Fruit fly (Drosophila melanogaster) whole organism, embryonic: ENCODE measurements around the gene ZnT77C.

Experiments used
- Antp ChIP-seq: fragments of 200-800 bp; sonication (Bioruptor generic); optimal IDR thresholded peaks from 3 replicates; lab custom pipeline; 2016; ENCODE audit warnings: missing biosample characterization, missing genetic modification characterization
- Atf3 ChIP-seq: fragments of 200-800 bp; sonication (Bioruptor generic); optimal IDR thresholded peaks from 3 replicates; lab custom pipeline; 2016; ENCODE audit warnings: missing biosample characterization, missing genetic modification characterization
- Bdp1 ChIP-seq: fragments of 200-800 bp; sonication (Bioruptor generic); optimal IDR thresholded peaks from 3 replicates; lab custom pipeline; 2016; ENCODE audit warnings: missing biosample characterization, missing genetic modification characterization
- CG10431 ChIP-seq: fragments of 200-800 bp; sonication (Bioruptor generic); optimal IDR thresholded peaks from 3 replicates; lab custom pipeline; 2018; ENCODE audit warnings: missing biosample characterization, mild to moderate bottlenecking, missing genetic modification characterization
- CG10543 ChIP-seq: fragments of 200-800 bp; sonication (Bioruptor generic); optimal IDR thresholded peaks from 3 replicates; lab custom pipeline; 2017; ENCODE audit warnings: missing biosample characterization, mild to moderate bottlenecking, missing genetic modification characterization, moderate library complexity
- CG11247 ChIP-seq: fragments of 200-800 bp; sonication (Bioruptor generic); IDR thresholded peaks from 2 replicates; pipeline ENCODE4 v1.3.6; 2022; ENCODE audit warnings: missing biosample characterization, missing genetic modification characterization
- CG11398 ChIP-seq: fragments of 200-800 bp; sonication (Bioruptor generic); optimal IDR thresholded peaks from 2 replicates; lab custom pipeline; 2016; ENCODE audit warnings: missing biosample characterization, missing genetic modification characterization
- CG12219 ChIP-seq: fragments of 200-800 bp; sonication (Bioruptor generic); optimal IDR thresholded peaks from 3 replicates; lab custom pipeline; 2018; ENCODE audit warnings: missing biosample characterization, mild to moderate bottlenecking, missing genetic modification characterization
- CG12744 ChIP-seq: fragments of 200-800 bp; sonication (Bioruptor generic); optimal IDR thresholded peaks from 2 replicates; lab custom pipeline; 2016; ENCODE audit warnings: missing biosample characterization, missing genetic modification characterization
- CG13296 ChIP-seq: fragments of 200-800 bp; sonication (Bioruptor generic); optimal IDR thresholded peaks from 3 replicates; lab custom pipeline; 2018; ENCODE audit warnings: missing biosample characterization, mild to moderate bottlenecking, missing genetic modification characterization
- CG1602 ChIP-seq: fragments of 200-800 bp; sonication (Bioruptor generic); optimal IDR thresholded peaks from 3 replicates; lab custom pipeline; 2016; ENCODE audit warnings: missing biosample characterization, missing genetic modification characterization
- CG18764 ChIP-seq: fragments of 200-800 bp; sonication (Bioruptor generic); optimal IDR thresholded peaks from 3 replicates; lab custom pipeline; 2016; ENCODE audit warnings: missing biosample characterization, missing genetic modification characterization
- CG2199 ChIP-seq: fragments of 200-800 bp; sonication (Bioruptor generic); IDR thresholded peaks from 3 replicates; pipeline ENCODE4 v1.3.6; 2022; ENCODE audit warnings: missing biosample characterization, missing genetic modification characterization
- CG2875 ChIP-seq: fragments of 200-800 bp; sonication (Bioruptor generic); optimal IDR thresholded peaks from 2 replicates; lab custom pipeline; 2017; ENCODE audit warnings: missing biosample characterization, mild to moderate bottlenecking, missing genetic modification characterization, missing genetic modification reagents
- CG30431 ChIP-seq: fragments of 200-800 bp; sonication (Bioruptor generic); optimal IDR thresholded peaks from 2 replicates; lab custom pipeline; 2017; ENCODE audit warnings: missing biosample characterization, missing genetic modification characterization
- CG3407 ChIP-seq: fragments of 200-800 bp; sonication (Bioruptor generic); optimal IDR thresholded peaks from 2 replicates; lab custom pipeline; 2018; ENCODE audit warnings: missing biosample characterization, mild to moderate bottlenecking, missing genetic modification characterization
- CG3838 ChIP-seq: fragments of 200-800 bp; sonication (Bioruptor generic); optimal IDR thresholded peaks from 3 replicates; lab custom pipeline; 2016; ENCODE audit warnings: missing biosample characterization, missing genetic modification characterization
- CG43689 ChIP-seq: fragments of 200-800 bp; sonication (Bioruptor generic); IDR thresholded peaks from 2 replicates; pipeline ENCODE4 v1.3.6; 2022; ENCODE audit warnings: missing biosample characterization, missing genetic modification characterization
- CG6254 ChIP-seq: fragments of 200-800 bp; sonication (Bioruptor generic); optimal IDR thresholded peaks from 3 replicates; lab custom pipeline; 2017; ENCODE audit warnings: mild to moderate bottlenecking, missing biosample characterization, missing genetic modification reagents, missing genetic modification characterization
- CG6854 ChIP-seq: fragments of 200-800 bp; sonication (Bioruptor generic); optimal IDR thresholded peaks from 3 replicates; lab custom pipeline; 2017; ENCODE audit warnings: missing biosample characterization, mild to moderate bottlenecking, missing genetic modification characterization
- CG9609 ChIP-seq: fragments of 200-800 bp; sonication (Bioruptor generic); optimal IDR thresholded peaks from 3 replicates; lab custom pipeline; 2016; ENCODE audit warnings: missing biosample characterization, missing genetic modification characterization
- CG9817 ChIP-seq: fragments of 200-800 bp; sonication (Bioruptor generic); optimal IDR thresholded peaks from 2 replicates; lab custom pipeline; 2018; ENCODE audit warnings: missing biosample characterization, mild to moderate bottlenecking, missing genetic modification characterization, moderate library complexity
- CkIIα-i1 ChIP-seq: fragments of 200-800 bp; sonication (Bioruptor generic); IDR thresholded peaks from 2 replicates; pipeline ENCODE4 v1.3.6; 2022; ENCODE audit warnings: missing biosample characterization, missing genetic modification characterization
- D ChIP-seq, 2 experiments: fragments of 200-800 bp in 1 of 2; fragments of >200 bp in 1 of 2; sonication (Bioruptor generic) in 1 of 2; optimal IDR thresholded peaks; 2 replicates in 1 of 2; 3 replicates in 1 of 2; lab custom pipeline; 2017; ENCODE audit warnings: mild to moderate bottlenecking in 1 of 2, missing biosample characterization in 1 of 2, missing genetic modification characterization in 1 of 2, missing genetic modification reagents in 1 of 2
- Dad ChIP-seq: fragments of 200-800 bp; sonication (Bioruptor generic); optimal IDR thresholded peaks from 3 replicates; lab custom pipeline; 2016; ENCODE audit warnings: missing biosample characterization, missing genetic modification characterization
- Fer1 ChIP-seq: fragments of 200-800 bp; sonication (Bioruptor generic); optimal IDR thresholded peaks from 2 replicates; lab custom pipeline; 2017; ENCODE audit warnings: missing biosample characterization, mild to moderate bottlenecking, missing genetic modification characterization
- Hsf ChIP-seq: fragments of 200-800 bp; sonication (Bioruptor generic); optimal IDR thresholded peaks from 3 replicates; lab custom pipeline; 2016; ENCODE audit warnings: missing biosample characterization, missing genetic modification characterization
- Lhr ChIP-seq: fragments of 200-800 bp; sonication (Bioruptor generic); optimal IDR thresholded peaks from 3 replicates; lab custom pipeline; 2017; ENCODE audit warnings: mild to moderate bottlenecking, missing biosample characterization, missing genetic modification reagents, missing genetic modification characterization
- NFAT ChIP-seq: fragments of 200-800 bp; sonication (Bioruptor generic); IDR thresholded peaks from 2 replicates; pipeline ENCODE4 v1.3.6; 2022; ENCODE audit warnings: missing biosample characterization, missing genetic modification characterization
- Optix ChIP-seq: fragments of 200-800 bp; sonication (Bioruptor generic); IDR thresholded peaks from 3 replicates; pipeline ENCODE4 v1.3.6; 2022; ENCODE audit warnings: missing biosample characterization, missing genetic modification characterization
- Ravus ChIP-seq: fragments of 200-800 bp; sonication (Bioruptor generic); IDR thresholded peaks from 2 replicates; pipeline ENCODE4 v1.3.6; 2022; ENCODE audit warnings: missing biosample characterization, missing genetic modification characterization
- Side ChIP-seq: fragments of 200-800 bp; sonication (Bioruptor generic); optimal IDR thresholded peaks from 2 replicates; lab custom pipeline; 2016; ENCODE audit warnings: missing biosample characterization, missing genetic modification characterization
- Stat92E ChIP-seq, 3 experiments: fragments of >200 bp in 2 of 3; fragments of 200-800 bp in 1 of 3; sonication (Bioruptor generic) in 1 of 3; optimal IDR thresholded peaks; 2 replicates each; lab custom pipeline; 2017 to 2019; ENCODE audit warnings: missing biosample characterization in 3 of 3, missing genetic modification characterization in 3 of 3, mild to moderate bottlenecking in 1 of 3, moderate library complexity in 1 of 3
- TFAM ChIP-seq: fragments of 200-800 bp; sonication (Bioruptor generic); optimal IDR thresholded peaks from 2 replicates; lab custom pipeline; 2017; ENCODE audit warnings: missing biosample characterization, missing genetic modification characterization, inconsistent platforms
- ab ChIP-seq: fragments of 200-800 bp; sonication (Bioruptor generic); optimal IDR thresholded peaks from 2 replicates; lab custom pipeline; 2016; ENCODE audit warnings: missing biosample characterization, missing genetic modification characterization
- ac ChIP-seq: fragments of 200-800 bp; sonication (Bioruptor generic); optimal IDR thresholded peaks from 3 replicates; lab custom pipeline; 2017; ENCODE audit warnings: missing biosample characterization, mild to moderate bottlenecking, missing genetic modification characterization
- aop ChIP-seq: fragments of 200-800 bp; sonication (Bioruptor generic); IDR thresholded peaks from 2 replicates; pipeline ENCODE4 v1.3.6; 2022; ENCODE audit warnings: missing biosample characterization, missing genetic modification characterization
- ato ChIP-seq: fragments of 200-800 bp; sonication (Bioruptor generic); IDR thresholded peaks from 2 replicates; pipeline ENCODE4 v1.3.6; 2022; ENCODE audit warnings: missing biosample characterization, missing genetic modification characterization; ENCODE audit not compliant: partially characterized antibody
- bowl ChIP-seq: fragments of 200-800 bp; sonication (Bioruptor generic); IDR thresholded peaks from 2 replicates; pipeline ENCODE4 v1.3.6; 2022; ENCODE audit warnings: missing biosample characterization, missing genetic modification characterization
- dmrt99B ChIP-seq: fragments of 200-800 bp; sonication (Bioruptor generic); optimal IDR thresholded peaks from 2 replicates; lab custom pipeline; 2018; ENCODE audit warnings: missing biosample characterization, mild to moderate bottlenecking, missing genetic modification characterization, moderate library complexity
- en ChIP-seq: fragments of 200-800 bp; sonication (Bioruptor generic); optimal IDR thresholded peaks from 2 replicates; lab custom pipeline; 2016; ENCODE audit warnings: missing biosample characterization, missing genetic modification characterization
- fru ChIP-seq: fragments of >200 bp; optimal IDR thresholded peaks from 2 replicates; lab custom pipeline; 2017
- gsb ChIP-seq: fragments of 200-800 bp; sonication (Bioruptor generic); IDR thresholded peaks from 2 replicates; pipeline ENCODE4 v1.3.6; 2022; ENCODE audit warnings: missing biosample characterization, missing genetic modification characterization
- jumu ChIP-seq: fragments of 200-800 bp; sonication (Bioruptor generic); optimal IDR thresholded peaks from 3 replicates; lab custom pipeline; 2016; ENCODE audit warnings: missing biosample characterization, missing genetic modification characterization
- kay ChIP-seq: fragments of 200-800 bp; sonication (Bioruptor generic); optimal IDR thresholded peaks from 2 replicates; lab custom pipeline; 2016; ENCODE audit warnings: missing biosample characterization, missing genetic modification characterization
- lmd ChIP-seq: fragments of 200-800 bp; sonication (Bioruptor generic); IDR thresholded peaks from 2 replicates; pipeline ENCODE4 v1.3.6; 2022; ENCODE audit warnings: missing biosample characterization, missing genetic modification characterization
- onecut ChIP-seq: fragments of 200-800 bp; sonication (Bioruptor generic); IDR thresholded peaks from 2 replicates; pipeline ENCODE4 v1.3.6; 2022; ENCODE audit warnings: missing biosample characterization, missing genetic modification characterization
- phol ChIP-seq: fragments of 200-800 bp; sonication (Bioruptor generic); optimal IDR thresholded peaks from 3 replicates; lab custom pipeline; 2018; ENCODE audit warnings: missing biosample characterization, mild to moderate bottlenecking, missing genetic modification characterization, moderate library complexity
- pzg ChIP-seq: fragments of 200-800 bp; sonication (Bioruptor generic); optimal IDR thresholded peaks from 3 replicates; lab custom pipeline; 2018; ENCODE audit warnings: missing biosample characterization, mild to moderate bottlenecking, missing genetic modification characterization, moderate library complexity
- row ChIP-seq: fragments of 200-800 bp; sonication (Bioruptor generic); IDR thresholded peaks from 3 replicates; pipeline ENCODE4 v1.3.6; 2022; ENCODE audit warnings: missing biosample characterization, missing genetic modification characterization
- ttk ChIP-seq: fragments of 200-800 bp; sonication (Bioruptor generic); IDR thresholded peaks from 2 replicates; pipeline ENCODE4 v2.1.2; 2022; ENCODE audit warnings: missing biosample characterization, missing genetic modification characterization

The ZnT77C gene

dm6 chr3L:20516519-20517178, 21.9 kb upstream of the ZnT77C start (continued):
- TF ChIP-seq Side (GFP tag; lab: Kevin White, UChicago), result no peak
- TF ChIP-seq ac (GFP tag; lab: Kevin White, UChicago), result no peak
- no peak for TF ChIP-seq CG30431 (GFP tag; lab: Kevin White, UChicago)
- TF ChIP-seq lmd, result no peak
- TF ChIP-seq CG43689 (GFP tag; lab: Robert Waterston, UW), result no peak
- peak; percentile 9 for TF ChIP-seq CG18764 (GFP tag; lab: Kevin White, UChicago)
- no peak for TF ChIP-seq pzg (GFP tag; lab: Kevin White, UChicago)
- TF ChIP-seq gsb (GFP tag; lab: Robert Waterston, UW), result no peak
- TF ChIP-seq onecut (GFP tag; lab: Robert Waterston, UW), result no peak; the same call in 1 of the 2 replicates
- no peak for TF ChIP-seq ab (GFP tag; lab: Kevin White, UChicago)
- no peak for TF ChIP-seq TFAM (GFP tag; lab: Kevin White, UChicago)
- TF ChIP-seq row (GFP tag; lab: Robert Waterston, UW), result peak; percentile 83
- TF ChIP-seq fru (lab: Kevin White, UChicago), result no peak
- TF ChIP-seq CG12744 (GFP tag; lab: Kevin White, UChicago), result no peak
- no peak for TF ChIP-seq jumu
- peak; percentile 12 for TF ChIP-seq CG12219
- peak; percentile 97 for TF ChIP-seq CG2199 (GFP tag; lab: Robert Waterston, UW)
- TF ChIP-seq D (optimal IDR thresholded peaks at IDR 0.05; lab: Kevin White, UChicago), result no peak
- no peak for TF ChIP-seq D (GFP tag; optimal IDR thresholded peaks at IDR 0.05; lab: Kevin White, UChicago)
- peak; percentile 62 for TF ChIP-seq phol (tag; lab: Kevin White, UChicago)
- peak; percentile 20 for TF ChIP-seq CG13296 (GFP tag; lab: Kevin White, UChicago)
- TF ChIP-seq CkIIα-i1 (GFP tag; lab: Robert Waterston, UW), result no peak
- no peak for TF ChIP-seq Antp (GFP tag; lab: Kevin White, UChicago)
- 0 out of 2 replicates have a peak, but pooled peaks have one; percentile 37 for TF ChIP-seq ato (GFP tag; lab: Robert Waterston, UW)
- no peak for TF ChIP-seq CG11398 (GFP tag; lab: Kevin White, UChicago)
- no peak for TF ChIP-seq CG3838
- TF ChIP-seq Stat92E (GFP tag; optimal IDR thresholded peaks at IDR 0.05; lab: Kevin White, UChicago), result peak in 1 of 3 experiments; percentile 32
- no peak for TF ChIP-seq CG3407
- TF ChIP-seq Atf3 (GFP tag; lab: Kevin White, UChicago), result no peak
- no peak for TF ChIP-seq CG10431 (GFP tag; lab: Kevin White, UChicago)
- TF ChIP-seq Lhr (GFP tag; lab: Kevin White, UChicago), result no peak
- TF ChIP-seq ttk, result peak; percentile 45; the same call in 1 of the 2 replicates
- TF ChIP-seq kay (GFP tag; lab: Kevin White, UChicago), result no peak
- no peak for TF ChIP-seq aop (GFP tag; lab: Robert Waterston, UW)
- no peak for TF ChIP-seq bowl (GFP tag; lab: Robert Waterston, UW)
- TF ChIP-seq Ravus (GFP tag; lab: Robert Waterston, UW), result no peak
- no peak for TF ChIP-seq en
- no peak for TF ChIP-seq Dad (GFP tag; lab: Kevin White, UChicago)
- TF ChIP-seq CG9609 (GFP tag; lab: Kevin White, UChicago), result no peak
- TF ChIP-seq Hsf (GFP tag; lab: Kevin White, UChicago), result no peak
- peak; percentile 52 for TF ChIP-seq CG6854 (GFP tag; lab: Kevin White, UChicago)
- peak; percentile 61 for TF ChIP-seq CG10543 (GFP tag; lab: Kevin White, UChicago)
- TF ChIP-seq Fer1 (GFP tag; lab: Kevin White, UChicago), result peak; percentile 1
- no peak for TF ChIP-seq CG11247
- no peak for TF ChIP-seq NFAT (GFP tag; lab: Robert Waterston, UW)
- no peak for TF ChIP-seq CG2875 (GFP tag; lab: Kevin White, UChicago)
- TF ChIP-seq CG1602 (GFP tag; lab: Kevin White, UChicago), result peak; percentile 40
- TF ChIP-seq dmrt99B (tag; lab: Kevin White, UChicago), result peak; percentile 41
- TF ChIP-seq Optix (GFP tag; lab: Robert Waterston, UW), result no peak
- TF ChIP-seq CG6254 (GFP tag; lab: Kevin White, UChicago), result peak; percentile 30
- no peak for TF ChIP-seq Bdp1 (GFP tag; lab: Kevin White, UChicago)
- TF ChIP-seq CG9817 (tag; lab: Kevin White, UChicago), result peak; percentile 12
